Worm (Caenorhabditis elegans) whole organism, L1 larva: ENCODE results near the gene kars-1.

ENCODE experiments used
- C34B4.2 ChIP-seq: sonication (generic microtip); optimal IDR thresholded peaks from 2 replicates; lab custom pipeline; 2017; ENCODE audit warnings: mild to moderate bottlenecking, missing genetic modification characterization, missing compliant biosample characterization
- aha-1 ChIP-seq: fragments of 150-350 bp; optimal IDR thresholded peaks from 2 replicates; lab custom pipeline; 2014; ENCODE audit warnings: missing biosample characterization, missing genetic modification characterization
- aly-2 ChIP-seq: fragments of 150-350 bp; optimal IDR thresholded peaks from 2 replicates; lab custom pipeline; 2014; ENCODE audit warnings: missing biosample characterization, missing genetic modification characterization
- ceh-63 ChIP-seq: fragments of 200-800 bp; sonication (Bioruptor generic); optimal IDR thresholded peaks from 2 replicates; lab custom pipeline; 2018; ENCODE audit warnings: mild to moderate bottlenecking, missing genetic modification characterization, missing compliant biosample characterization
- ceh-82 ChIP-seq, 3 experiments: fragments of 150-350 bp in 1 of 3; sonication (generic microtip) in 2 of 3; optimal IDR thresholded peaks; 2 replicates each; lab custom pipeline; 2014 to 2017; ENCODE audit warnings: missing biosample characterization in 3 of 3, missing genetic modification characterization in 3 of 3
- ceh-90 ChIP-seq: sonication (generic microtip); optimal IDR thresholded peaks from 2 replicates; lab custom pipeline; 2016; ENCODE audit warnings: missing genetic modification characterization, missing compliant biosample characterization
- ces-1 ChIP-seq: fragments of 150-350 bp; optimal IDR thresholded peaks from 2 replicates; lab custom pipeline; 2014; ENCODE audit warnings: missing biosample characterization, missing genetic modification reagents, missing genetic modification characterization
- dpl-1 ChIP-seq, 3 experiments: fragments of 150-350 bp in 2 of 3; sonication (generic microtip) in 1 of 3; optimal IDR thresholded peaks; 2 replicates each; lab custom pipeline; 2014 to 2017; ENCODE audit warnings: missing biosample characterization in 3 of 3, missing genetic modification characterization in 3 of 3, missing genetic modification reagents in 3 of 3
- dsc-1 ChIP-seq: sonication (generic microtip); optimal IDR thresholded peaks from 2 replicates; lab custom pipeline; 2016; ENCODE audit warnings: mild to moderate bottlenecking, missing genetic modification characterization, missing compliant biosample characterization
- elt-2 ChIP-seq: sonication (generic microtip); optimal IDR thresholded peaks from 2 replicates; lab custom pipeline; 2016; ENCODE audit warnings: missing genetic modification characterization, mild to moderate bottlenecking, inconsistent platforms, missing compliant biosample characterization, missing genetic modification reagents
- elt-3 ChIP-seq, 6 experiments: fragments of 150-350 bp in 1 of 6; sonication (generic microtip); optimal IDR thresholded peaks; 2 replicates each; lab custom pipeline; 2017 to 2018; ENCODE audit warnings: missing biosample characterization in 6 of 6, missing genetic modification characterization in 6 of 6, inconsistent platforms in 1 of 6
- ets-5 ChIP-seq: fragments of 200-800 bp; sonication (Bioruptor generic); IDR thresholded peaks from 2 replicates; pipeline ENCODE4 v1.3.6; 2022; ENCODE audit warnings: missing genetic modification characterization, missing compliant biosample characterization
- fkh-8 ChIP-seq: sonication (generic microtip); optimal IDR thresholded peaks from 2 replicates; lab custom pipeline; 2016; ENCODE audit warnings: mild to moderate bottlenecking, missing genetic modification characterization, missing compliant biosample characterization
- fos-1 ChIP-seq: fragments of 150-350 bp; optimal IDR thresholded peaks from 2 replicates; lab custom pipeline; 2014; ENCODE audit warnings: missing biosample characterization, missing genetic modification characterization
- grh-1 ChIP-seq: fragments of 200-800 bp; sonication (Bioruptor generic); IDR thresholded peaks from 2 replicates; pipeline ENCODE4 v1.3.6; 2022; ENCODE audit warnings: missing genetic modification reagents, missing genetic modification characterization, missing compliant biosample characterization
- hlh-17 ChIP-seq: fragments of 200-800 bp; sonication (Bioruptor generic); optimal IDR thresholded peaks from 2 replicates; lab custom pipeline; 2018; ENCODE audit warnings: missing genetic modification characterization, mild to moderate bottlenecking, missing compliant biosample characterization, moderate library complexity, borderline replicate concordance
- hpl-2 ChIP-seq: fragments of 150-350 bp; optimal IDR thresholded peaks from 2 replicates; lab custom pipeline; 2014; ENCODE audit warnings: missing biosample characterization, missing genetic modification reagents, missing genetic modification characterization
- isw-1 ChIP-seq: fragments of 200-800 bp; sonication (Bioruptor generic); IDR thresholded peaks from 2 replicates; pipeline ENCODE4 v1.3.6; 2022; ENCODE audit warnings: missing genetic modification characterization, missing compliant biosample characterization
- jun-1 ChIP-seq: fragments of 150-350 bp; optimal IDR thresholded peaks from 2 replicates; lab custom pipeline; 2014; ENCODE audit warnings: missing biosample characterization, missing genetic modification reagents, missing genetic modification characterization
- lin-14 ChIP-seq: fragments of 200-800 bp; sonication (Bioruptor generic); optimal IDR thresholded peaks from 2 replicates; lab custom pipeline; 2018; ENCODE audit warnings: mild to moderate bottlenecking, missing genetic modification characterization, moderate library complexity, missing compliant biosample characterization
- lin-15B ChIP-seq: fragments of 150-350 bp; sonication (generic microtip); optimal IDR thresholded peaks from 3 replicates; lab custom pipeline; 2014; ENCODE audit warnings: missing biosample characterization, missing genetic modification characterization
- lir-3 ChIP-seq: sonication (generic microtip); optimal IDR thresholded peaks from 2 replicates; lab custom pipeline; 2016; ENCODE audit warnings: mild to moderate bottlenecking, missing genetic modification characterization, moderate library complexity, missing compliant biosample characterization; ENCODE audit not compliant: poor library complexity
- mef-2 ChIP-seq: fragments of 150-350 bp; optimal IDR thresholded peaks from 2 replicates; lab custom pipeline; 2014; ENCODE audit warnings: missing biosample characterization, missing genetic modification characterization
- mep-1 ChIP-seq: fragments of 150-350 bp; optimal IDR thresholded peaks from 2 replicates; lab custom pipeline; 2014; ENCODE audit warnings: missing biosample characterization, missing genetic modification characterization
- nhr-11 ChIP-seq: fragments of 150-350 bp; optimal IDR thresholded peaks from 2 replicates; lab custom pipeline; 2014; ENCODE audit warnings: missing biosample characterization, missing genetic modification characterization
- nhr-12 ChIP-seq: sonication (generic microtip); optimal IDR thresholded peaks from 2 replicates; lab custom pipeline; 2017; ENCODE audit warnings: missing biosample characterization, missing genetic modification characterization
- nhr-237 ChIP-seq: fragments of 150-350 bp; optimal IDR thresholded peaks from 2 replicates; lab custom pipeline; 2014; ENCODE audit warnings: missing biosample characterization, missing genetic modification characterization
- nhr-47 ChIP-seq: sonication (generic microtip); optimal IDR thresholded peaks from 2 replicates; lab custom pipeline; 2016; ENCODE audit warnings: mild to moderate bottlenecking, missing genetic modification characterization, moderate library complexity, missing compliant biosample characterization
- nhr-71 ChIP-seq: sonication (generic microtip); optimal IDR thresholded peaks from 2 replicates; lab custom pipeline; 2016; ENCODE audit warnings: mild to moderate bottlenecking, missing genetic modification characterization, moderate library complexity, missing compliant biosample characterization
- nhr-76 ChIP-seq: sonication (generic microtip); optimal IDR thresholded peaks from 2 replicates; lab custom pipeline; 2017; ENCODE audit warnings: missing biosample characterization, missing genetic modification characterization
- pax-3 ChIP-seq: fragments of 200-800 bp; sonication (Bioruptor generic); optimal IDR thresholded peaks from 2 replicates; lab custom pipeline; 2018; ENCODE audit warnings: mild to moderate bottlenecking, missing genetic modification characterization, moderate library complexity, missing compliant biosample characterization
- rnt-1 ChIP-seq: sonication (generic microtip); optimal IDR thresholded peaks from 2 replicates; lab custom pipeline; 2016; ENCODE audit warnings: mild to moderate bottlenecking, missing genetic modification characterization, moderate library complexity, missing compliant biosample characterization
- skn-1 ChIP-seq: fragments of 150-350 bp; optimal IDR thresholded peaks from 2 replicates; lab custom pipeline; 2014; ENCODE audit warnings: missing biosample characterization, missing genetic modification characterization
- snu-23 ChIP-seq: sonication (generic microtip); optimal IDR thresholded peaks from 2 replicates; lab custom pipeline; 2016; ENCODE audit warnings: missing genetic modification characterization, missing compliant biosample characterization
- sox-4 ChIP-seq: sonication (generic microtip); optimal IDR thresholded peaks from 2 replicates; lab custom pipeline; 2016; ENCODE audit warnings: missing genetic modification characterization, missing compliant biosample characterization
- sptf-1 ChIP-seq: fragments of 150-350 bp; optimal IDR thresholded peaks from 2 replicates; lab custom pipeline; 2014; ENCODE audit warnings: missing biosample characterization, missing genetic modification characterization
- sup-37 ChIP-seq: fragments of 200-800 bp; sonication (Bioruptor generic); optimal IDR thresholded peaks from 2 replicates; lab custom pipeline; 2018; ENCODE audit warnings: mild to moderate bottlenecking, missing genetic modification characterization, missing compliant biosample characterization
- swsn-7 ChIP-seq: sonication (generic microtip); optimal IDR thresholded peaks from 2 replicates; lab custom pipeline; 2016; ENCODE audit warnings: missing genetic modification characterization, missing compliant biosample characterization
- tbx-2 ChIP-seq: sonication (generic microtip); optimal IDR thresholded peaks from 2 replicates; lab custom pipeline; 2016; ENCODE audit warnings: missing genetic modification characterization, missing compliant biosample characterization
- unc-130 ChIP-seq: fragments of 150-350 bp; optimal IDR thresholded peaks from 2 replicates; lab custom pipeline; 2017; ENCODE audit warnings: missing biosample characterization, missing genetic modification characterization, inconsistent platforms
- unc-62 ChIP-seq: fragments of 150-350 bp; optimal IDR thresholded peaks from 2 replicates; lab custom pipeline; 2014; ENCODE audit warnings: missing biosample characterization, missing genetic modification reagents, missing genetic modification characterization
- unc-98 ChIP-seq: fragments of 200-800 bp; sonication (Bioruptor generic); IDR thresholded peaks from 2 replicates; pipeline ENCODE4 v1.3.6; 2022; ENCODE audit warnings: missing genetic modification characterization, missing compliant biosample characterization
- xbp-1 ChIP-seq: sonication (generic microtip); optimal IDR thresholded peaks from 2 replicates; lab custom pipeline; 2016; ENCODE audit warnings: missing genetic modification characterization, missing compliant biosample characterization
- zag-1 ChIP-seq: fragments of 150-350 bp; optimal IDR thresholded peaks from 2 replicates; lab custom pipeline; 2014; ENCODE audit warnings: missing biosample characterization, missing genetic modification characterization

kars-1 gene

ce11 chrII:7072315-7072589 lies at the start of gene kars-1:
TSS of gene kars-1 (minus strand) at chrII:7072415.
- TF ChIP-seq xbp-1 (tag; lab: Kevin White, UChicago) (no peak), mef-2 (no peak), lin-14 (no peak), nhr-237 (tag; lab: Kevin White, UChicago) (no peak), sox-4 (tag; lab: Kevin White, UChicago) (no peak), nhr-71 (tag; lab: Kevin White, UChicago) (no peak), sptf-1 (no peak), zag-1 (tag; lab: Kevin White, UChicago) (no peak), ces-1 (GFP tag; lab: Kevin White, UChicago) (no peak), ceh-82 (tag; optimal IDR thresholded peaks at IDR 0.05; lab: Kevin White, UChicago) (no peak), elt-2 (tag; lab: Kevin White, UChicago) (no peak), lin-15B (no peak), ceh-63 (GFP tag; lab: Kevin White, UChicago) (no peak), unc-130 (no peak), aly-2 (tag; lab: Kevin White, UChicago) (no peak), mep-1 (tag; lab: Kevin White, UChicago) (no peak), jun-1 (no peak), C34B4.2 (tag; lab: Kevin White, UChicago) (no peak)

- no peak for TF ChIP-seq isw-1 (GFP tag; lab: Robert Waterston, UW)
- TF ChIP-seq dsc-1 (tag; lab: Kevin White, UChicago): no peak
- TF ChIP-seq hpl-2 (GFP tag; lab: Kevin White, UChicago): no peak
- TF ChIP-seq unc-98 (GFP tag; lab: Robert Waterston, UW): no peak
These were observed 49.6 kb upstream of the kars-1 start, which contains the start of gene F10E7.2 for ce11 chrII:7121762-7122292. TSS of gene F10E7.2 (plus strand) at chrII:7122242.

- TF ChIP-seq aha-1 (tag; lab: Kevin White, UChicago): no peak
- no peak for TF ChIP-seq nhr-11 (tag; lab: Kevin White, UChicago)
- no peak for TF ChIP-seq ces-1 (GFP tag; lab: Kevin White, UChicago)
- TF ChIP-seq dpl-1 (GFP tag; optimal IDR thresholded peaks at IDR 0.05; lab: Kevin White, UChicago): no peak
- no peak for TF ChIP-seq tbx-2 (tag; lab: Kevin White, UChicago)
- no peak for TF ChIP-seq grh-1 (GFP tag; lab: Robert Waterston, UW)
These were observed 47.3 kb upstream of the kars-1 start for ce11 chrII:7119525-7119924.

ce11 chrII:7116350-7116749 lies 44.1 kb upstream of the kars-1 start, which contains the start of gene spon-1:
TSS of gene spon-1 (plus strand) at chrII:7116557.
- no peak for TF ChIP-seq ceh-90
- TF ChIP-seq snu-23 (GFP tag; lab: Kevin White, UChicago): no peak
- no peak for TF ChIP-seq ets-5 (GFP tag; lab: Robert Waterston, UW)
- TF ChIP-seq lin-14: no peak
- TF ChIP-seq elt-3 (tag; optimal IDR thresholded peaks at IDR 0.05; lab: Kevin White, UChicago): no peak
- no peak for TF ChIP-seq sox-4 (tag; lab: Kevin White, UChicago)
- no peak for TF ChIP-seq rnt-1
- no peak for TF ChIP-seq nhr-12 (tag; lab: Kevin White, UChicago)
- no peak for TF ChIP-seq hlh-17 (GFP tag; lab: Kevin White, UChicago)
- TF ChIP-seq ceh-82 (tag; optimal IDR thresholded peaks at IDR 0.05; lab: Kevin White, UChicago): no peak
- no peak for TF ChIP-seq fos-1
- TF ChIP-seq ceh-63 (GFP tag; lab: Kevin White, UChicago): no peak

ce11 chrII:7115638-7116037 lies 43.4 kb upstream of the kars-1 start, which contains the start of gene cutl-5:
TSS of gene cutl-5 (minus strand) at chrII:7115906.
- TF ChIP-seq sup-37 (no peak), nhr-76 (tag; lab: Kevin White, UChicago) (no peak), unc-62 (GFP tag; lab: Kevin White, UChicago) (no peak), sptf-1 (no peak), pax-3 (tag; lab: Kevin White, UChicago) (no peak), unc-130 (no peak), swsn-7 (tag; lab: Kevin White, UChicago) (no peak), lin-15B (no peak), nhr-237 (tag; lab: Kevin White, UChicago) (no peak), fkh-8 (tag; lab: Kevin White, UChicago) (no peak), nhr-12 (tag; lab: Kevin White, UChicago) (no peak), lir-3 (tag; lab: Kevin White, UChicago) (no peak), ces-1 (GFP tag; lab: Kevin White, UChicago) (no peak), nhr-47 (tag; lab: Kevin White, UChicago) (no peak), skn-1 (tag; lab: Kevin White, UChicago) (no peak)
- TF ChIP-seq, all 84 proteins: peak for 0
